Worm (Caenorhabditis elegans): ENCODE measurements around the gene F55D10.4.

Gene F55D10.4

ce11 chrX:4682616-4683015 is 37.8 kb downstream of the F55D10.4 start, which contains the start of gene K02G10.15:
Gene K02G10.15 (minus strand): TSS chrX:4682716.
- TF ChIP-seq nhr-6 (tag; optimal IDR thresholded peaks at IDR 0.05) (no peak), lin-11 (tag; optimal IDR thresholded peaks at IDR 0.05) (no peak), F13H6.1 (tag; optimal IDR thresholded peaks at IDR 0.05) (no peak), dmd-4 (tag; optimal IDR thresholded peaks at IDR 0.05) (no peak), crh-2 (tag; optimal IDR thresholded peaks at IDR 0.05) (no peak), gmeb-1 (tag; optimal IDR thresholded peaks at IDR 0.05) (no peak), ztf-11 (tag; optimal IDR thresholded peaks at IDR 0.05) (no peak), zag-1 (tag; optimal IDR thresholded peaks at IDR 0.05) (no peak)

- no peak for TF ChIP-seq lsy-2 (tag; optimal IDR thresholded peaks at IDR 0.05)
- TF ChIP-seq nhr-11 (tag; optimal IDR thresholded peaks at IDR 0.05): no peak
- TF ChIP-seq nhr-129 (tag; optimal IDR thresholded peaks at IDR 0.05): no peak
- TF ChIP-seq ceh-16 (tag; optimal IDR thresholded peaks at IDR 0.05): no peak
- TF ChIP-seq nhr-23 (tag; optimal IDR thresholded peaks at IDR 0.05): no peak
- no peak for TF ChIP-seq unc-62 (GFP tag; optimal IDR thresholded peaks at IDR 0.05)
- no peak for TF ChIP-seq blmp-1 (tag; optimal IDR thresholded peaks at IDR 0.05; ENCODE audit: insufficient read depth)
- no peak for TF ChIP-seq nhr-237 (tag; optimal IDR thresholded peaks at IDR 0.05)
- TF ChIP-seq skn-1 (tag; optimal IDR thresholded peaks at IDR 0.05): no peak
- TF ChIP-seq C34F6.9 (tag; optimal IDR thresholded peaks at IDR 0.05): no peak
- no peak for TF ChIP-seq lin-11 (tag; optimal IDR thresholded peaks at IDR 0.05)
- no peak for TF ChIP-seq sma-3 (GFP tag; optimal IDR thresholded peaks at IDR 0.05)
- no peak for TF ChIP-seq R02D3.7 (tag; optimal IDR thresholded peaks at IDR 0.05)
- TF ChIP-seq ztf-4 (tag; optimal IDR thresholded peaks at IDR 0.05): no peak
Measured at ce11 chrX:4678029-4678428, 42.4 kb downstream of the F55D10.4 start, which contains the start of gene flp-11. Gene flp-11 (minus strand): TSS chrX:4678129.

- no peak for TF ChIP-seq zag-1 (tag; optimal IDR thresholded peaks at IDR 0.05)
- TF ChIP-seq nhr-25 (tag; optimal IDR thresholded peaks at IDR 0.05): no peak
- TF ChIP-seq lin-13 (GFP tag; optimal IDR thresholded peaks at IDR 0.05): no peak
- TF ChIP-seq lin-11 (tag; optimal IDR thresholded peaks at IDR 0.05): no peak
- no peak for TF ChIP-seq F13H6.1 (tag; optimal IDR thresholded peaks at IDR 0.05)
- TF ChIP-seq C34F6.9 (tag; optimal IDR thresholded peaks at IDR 0.05): no peak
- no peak for TF ChIP-seq peb-1 (tag; optimal IDR thresholded peaks at IDR 0.05)
- TF ChIP-seq elt-1 (tag; optimal IDR thresholded peaks at IDR 0.05): no peak
- TF ChIP-seq mbf-1 (tag; optimal IDR thresholded peaks at IDR 0.05): no peak
- no peak for TF ChIP-seq mdl-1 (tag; optimal IDR thresholded peaks at IDR 0.05)
- no peak for TF ChIP-seq sem-4 (tag; optimal IDR thresholded peaks at IDR 0.05)
- TF ChIP-seq aly-2 (tag; optimal IDR thresholded peaks at IDR 0.05): no peak
- no peak for TF ChIP-seq nhr-23 (tag; optimal IDR thresholded peaks at IDR 0.05)
- no peak for TF ChIP-seq blmp-1 (tag; optimal IDR thresholded peaks at IDR 0.05; ENCODE audit: insufficient read depth)
- no peak for TF ChIP-seq crh-2 (tag; optimal IDR thresholded peaks at IDR 0.05)
Measured at ce11 chrX:4676702-4677101, 43.8 kb downstream of the F55D10.4 start.

- TF ChIP-seq aly-2 (tag; optimal IDR thresholded peaks at IDR 0.05) (no peak), sma-9 (GFP tag; optimal IDR thresholded peaks at IDR 0.05) (peak; percentile 26), sma-9 (tag; optimal IDR thresholded peaks at IDR 0.05) (no peak)
Measured at ce11 chrX:4673165-4673756, 47.2 kb downstream of the F55D10.4 start, which contains the start of gene tmem-135. Gene tmem-135 (plus strand): TSS chrX:4673706.

ce11 chrX:4671837-4672236 is 48.6 kb downstream of the F55D10.4 start:
- no peak for TF ChIP-seq snpc-4 (tag; optimal IDR thresholded peaks at IDR 0.05)
- TF ChIP-seq ztf-11 (tag; optimal IDR thresholded peaks at IDR 0.05): no peak
- no peak for TF ChIP-seq egl-27 (tag; optimal IDR thresholded peaks at IDR 0.05)
- TF ChIP-seq crh-2 (tag; optimal IDR thresholded peaks at IDR 0.05): no peak
- TF ChIP-seq elt-3 (tag; optimal IDR thresholded peaks at IDR 0.05): no peak
- TF ChIP-seq mab-5 (tag; optimal IDR thresholded peaks at IDR 0.05): no peak
- TF ChIP-seq nhr-77 (tag; optimal IDR thresholded peaks at IDR 0.05): no peak
- no peak for TF ChIP-seq ztf-1 (GFP tag; conservative IDR thresholded peaks at IDR 0.05)
